Fruit fly (Drosophila melanogaster) whole organism, larva: ENCODE measurements around the gene CG11837.

ENCODE experiments used
- noc ChIP-seq: fragments of 200-800 bp; sonication (Bioruptor generic); optimal IDR thresholded peaks from 3 replicates; lab custom pipeline; 2019; ENCODE audit warnings: missing biosample characterization, mild to moderate bottlenecking, missing genetic modification characterization, moderate library complexity

The CG11837 gene

DNA sequence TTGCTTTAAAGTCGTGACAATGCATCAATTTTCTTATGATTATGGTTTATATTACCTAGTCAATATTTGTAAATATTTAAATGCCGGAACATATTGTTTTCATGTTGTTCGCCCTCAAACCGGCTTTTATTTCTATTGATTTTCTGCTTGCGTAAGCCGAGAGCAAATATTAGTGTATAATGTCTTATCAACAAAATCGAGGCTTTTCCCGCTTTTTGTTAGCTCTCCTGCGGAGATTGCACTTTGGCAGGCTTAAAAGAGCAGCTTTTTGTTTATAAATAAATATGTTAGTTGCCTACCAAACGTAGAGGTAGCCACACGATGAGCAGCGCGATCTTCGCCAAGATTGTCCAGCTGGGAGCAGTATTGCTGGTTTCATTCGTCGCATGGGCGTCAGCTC, 3.1 kb downstream of the CG11837 start, which contains the start of gene CG11842:
Gene CG11842 (plus strand): TSS at position 301 of the 400 bp plus-strand sequence.
- no peak for TF ChIP-seq noc

DNA sequence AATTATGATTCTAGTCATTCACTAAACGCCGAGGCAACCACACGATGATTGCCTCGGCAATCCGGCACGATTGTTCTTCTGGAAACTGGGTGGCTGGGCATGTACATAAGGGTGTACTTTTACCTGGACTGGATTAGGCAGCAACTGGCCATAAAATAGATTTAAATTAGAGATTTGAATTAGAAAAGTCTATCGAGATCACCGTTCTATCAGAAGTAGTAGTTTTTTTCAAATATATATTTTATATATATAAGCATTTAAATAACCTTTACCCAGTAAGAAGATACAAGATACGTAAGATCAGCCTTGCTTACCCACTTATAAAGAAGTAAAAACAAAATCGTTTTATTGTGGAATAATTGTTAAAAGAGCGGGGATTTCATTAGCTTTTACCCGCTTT, 4.8 kb downstream of the CG11837 start, which contains the start of gene CG11843:
Gene CG11843 (plus strand): TSS at position 301 of the 400 bp plus-strand sequence.
- no peak for TF ChIP-seq noc

DNA sequence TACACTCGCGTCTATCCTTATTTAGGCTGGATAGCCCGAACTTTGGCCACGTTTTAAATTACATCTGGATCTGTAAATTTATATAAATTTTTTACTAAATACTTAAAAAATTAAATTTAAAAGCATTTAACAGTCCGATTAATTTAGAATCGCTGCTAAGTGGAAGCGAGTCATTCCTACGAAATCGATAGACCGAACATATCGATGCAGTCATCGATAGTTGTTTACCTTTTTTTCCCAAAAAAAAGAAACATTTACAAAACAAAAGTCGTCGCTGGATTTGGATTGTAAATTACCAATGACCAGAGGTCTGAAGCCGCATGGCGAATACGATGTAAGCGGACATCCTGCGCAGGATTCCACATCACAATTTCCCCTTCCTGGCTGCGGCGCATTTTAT, 6.4 kb downstream of the CG11837 start, which contains the start of gene Sirt7:
Gene Sirt7 (plus strand): TSS at position 218 of the 400 bp plus-strand sequence.
- TF ChIP-seq noc = no peak

DNA sequence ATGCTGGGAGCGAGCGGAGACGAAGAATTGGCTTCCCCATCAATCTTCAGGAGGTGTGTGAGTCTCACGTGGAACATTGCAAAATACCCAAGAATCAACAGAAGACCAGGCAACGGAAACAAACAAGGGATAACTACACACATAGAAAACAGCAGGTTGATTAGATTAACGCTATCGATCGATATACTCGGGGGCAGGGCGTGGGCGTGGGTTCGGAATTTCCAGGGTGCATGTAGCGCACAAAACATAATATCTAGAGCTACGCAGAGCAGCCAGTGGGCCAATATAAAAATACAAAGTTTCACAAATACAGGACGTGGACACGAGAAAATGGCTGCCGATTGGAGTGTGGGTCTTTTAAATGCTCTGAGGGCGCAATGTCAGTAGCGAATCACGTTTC, 10.1 kb downstream of the CG11837 start:
- TF ChIP-seq noc = no peak

DNA sequence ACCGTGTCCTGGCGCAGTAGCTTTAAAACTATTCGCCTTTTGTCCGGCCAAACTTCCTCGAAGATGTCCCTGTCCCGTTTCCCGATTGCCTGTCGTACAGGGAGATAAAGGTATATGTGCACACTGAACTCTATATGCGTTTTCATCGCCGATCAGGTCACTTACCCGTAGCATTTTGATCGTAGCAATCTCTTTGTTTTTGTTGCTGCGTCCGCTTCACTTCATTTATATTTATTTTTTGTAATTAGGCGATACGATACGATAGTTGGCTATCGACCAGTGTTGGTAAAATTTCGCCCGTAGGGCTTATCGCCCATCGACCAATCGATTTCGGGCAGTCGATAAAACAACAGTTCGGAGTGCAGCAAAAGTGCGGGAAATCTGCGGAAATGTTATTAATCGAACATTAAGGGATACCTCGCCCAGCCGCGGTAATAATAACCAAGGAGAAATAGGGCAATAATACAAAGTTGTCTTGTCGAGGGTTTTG, 13.5 kb downstream of the CG11837 start, which contains the start of the genes Cul5 and Bicra:
Gene Cul5 (minus strand): TSS at position 259 of the 490 bp plus-strand sequence.
Gene Bicra (plus strand): TSS at position 324 of the 490 bp plus-strand sequence.
- TF ChIP-seq noc = no peak

DNA sequence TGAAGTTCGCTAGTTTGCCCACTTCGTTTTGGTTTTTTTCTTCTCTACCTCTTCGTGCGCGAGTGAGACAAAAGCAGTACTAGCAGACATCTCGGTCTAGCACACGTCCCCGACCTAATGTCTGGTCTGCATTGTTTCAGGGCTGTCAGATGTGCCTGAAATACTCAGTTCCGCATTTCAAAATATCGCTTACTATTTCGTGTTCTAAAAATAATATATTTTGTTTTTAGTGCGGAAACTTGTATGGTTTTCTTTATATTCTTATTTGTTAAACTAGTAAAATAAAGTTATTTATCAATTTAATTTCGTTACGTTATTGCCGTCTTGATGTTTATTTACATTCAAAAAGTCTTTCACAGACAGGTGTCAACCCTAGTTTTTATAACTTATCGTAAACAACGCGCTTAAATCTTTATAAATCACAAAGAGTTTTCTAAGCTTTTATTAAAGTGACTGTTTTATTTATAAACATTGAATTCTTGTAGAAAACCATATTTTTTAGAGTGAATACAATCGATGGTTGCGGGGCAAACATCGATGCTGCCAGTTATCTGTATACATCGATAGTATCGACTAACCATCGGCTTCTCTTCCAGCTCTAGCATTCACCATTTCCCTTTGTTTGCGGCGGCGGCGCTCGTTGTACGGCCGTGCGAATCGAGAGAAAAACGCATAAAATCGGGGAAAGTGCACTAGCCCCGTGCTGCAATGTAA, 14.1 kb downstream of the CG11837 start:
- TF ChIP-seq noc = peak; percentile 85

DNA sequence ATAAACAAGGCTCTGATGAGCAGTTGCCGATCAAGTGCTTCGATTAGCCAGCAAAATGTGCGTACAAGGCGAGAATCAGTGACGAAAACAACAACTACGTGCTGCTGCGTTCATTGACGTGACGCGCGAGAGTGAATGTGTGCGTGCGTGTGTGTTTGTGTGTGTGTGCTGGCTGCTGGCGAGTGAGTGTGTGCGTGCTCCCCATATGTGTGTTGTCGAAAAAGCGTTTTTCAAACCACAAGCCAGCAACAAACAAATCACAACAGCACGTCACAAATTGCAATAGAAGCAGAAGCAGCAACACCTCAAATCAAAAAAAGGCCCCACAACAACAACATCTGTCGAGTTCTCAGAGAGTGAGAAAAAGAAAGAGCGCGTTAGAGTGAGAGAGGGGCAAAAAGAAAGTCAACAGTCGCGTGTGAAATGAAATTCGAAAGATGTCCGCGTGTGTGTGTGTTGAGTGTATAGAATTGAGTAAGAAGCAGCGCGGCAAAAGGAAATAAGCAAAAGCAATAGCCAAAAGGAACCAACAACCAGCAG, 14.7 kb downstream of the CG11837 start:
- no peak for TF ChIP-seq noc

DNA sequence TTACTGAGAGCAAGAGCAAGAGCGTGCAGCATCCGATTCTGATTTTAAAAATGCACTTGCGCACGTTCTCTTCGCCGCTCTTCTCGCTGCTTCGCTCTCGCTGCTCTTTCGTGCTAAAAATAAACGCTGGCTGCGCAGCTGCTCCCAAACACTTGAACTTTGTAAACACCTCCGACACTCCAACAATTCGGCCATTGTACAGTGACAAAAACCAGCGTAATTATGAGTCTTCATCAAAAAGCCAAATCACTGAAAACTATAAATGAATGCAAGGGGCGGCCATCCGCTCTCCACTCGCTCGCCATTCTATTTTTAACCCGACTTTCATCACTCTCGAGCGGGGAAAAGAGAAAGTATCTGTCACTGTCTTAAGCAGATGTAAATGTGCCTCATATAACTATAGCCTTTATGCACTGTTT, 15.4 kb downstream of the CG11837 start:
- TF ChIP-seq noc = no peak

DNA sequence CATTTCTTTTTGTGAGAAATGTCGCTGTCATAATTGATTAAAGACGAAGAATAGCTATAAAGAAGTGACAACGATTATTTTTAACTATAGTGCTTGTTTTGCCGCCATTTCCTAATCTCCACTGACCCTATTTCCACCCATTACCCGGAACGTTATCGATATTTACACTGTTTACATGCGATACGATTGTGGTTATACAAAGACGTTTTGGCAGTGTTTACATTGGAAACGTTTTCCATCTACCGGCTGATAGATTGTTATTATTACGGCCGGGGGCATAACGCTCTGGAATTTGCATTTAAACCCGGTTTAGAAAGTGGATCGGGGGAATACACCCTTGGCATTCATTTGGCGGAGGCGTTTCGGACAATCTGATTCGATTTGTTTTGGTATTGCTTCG, 17.0 kb downstream of the CG11837 start:
- no peak for TF ChIP-seq noc

DNA sequence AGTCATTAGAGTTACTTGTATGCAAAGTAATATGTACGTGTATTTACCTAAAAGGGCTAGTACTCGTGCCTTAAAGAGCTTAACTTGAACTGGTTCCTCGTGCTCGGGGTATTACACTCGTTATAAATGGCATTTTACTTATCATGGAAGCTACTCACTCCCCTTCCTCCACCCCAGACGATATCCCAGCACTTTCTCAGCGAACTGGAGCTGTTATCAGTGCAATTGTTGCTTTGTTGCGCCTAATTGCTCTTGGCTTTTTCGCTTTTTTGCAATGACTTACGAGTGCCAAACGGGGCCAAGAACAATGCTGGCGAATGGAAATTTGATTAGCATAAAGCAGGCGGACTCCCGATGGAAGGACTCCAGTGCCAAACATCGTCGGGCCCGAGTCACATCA, 17.8 kb downstream of the CG11837 start:
- no peak for TF ChIP-seq noc

DNA sequence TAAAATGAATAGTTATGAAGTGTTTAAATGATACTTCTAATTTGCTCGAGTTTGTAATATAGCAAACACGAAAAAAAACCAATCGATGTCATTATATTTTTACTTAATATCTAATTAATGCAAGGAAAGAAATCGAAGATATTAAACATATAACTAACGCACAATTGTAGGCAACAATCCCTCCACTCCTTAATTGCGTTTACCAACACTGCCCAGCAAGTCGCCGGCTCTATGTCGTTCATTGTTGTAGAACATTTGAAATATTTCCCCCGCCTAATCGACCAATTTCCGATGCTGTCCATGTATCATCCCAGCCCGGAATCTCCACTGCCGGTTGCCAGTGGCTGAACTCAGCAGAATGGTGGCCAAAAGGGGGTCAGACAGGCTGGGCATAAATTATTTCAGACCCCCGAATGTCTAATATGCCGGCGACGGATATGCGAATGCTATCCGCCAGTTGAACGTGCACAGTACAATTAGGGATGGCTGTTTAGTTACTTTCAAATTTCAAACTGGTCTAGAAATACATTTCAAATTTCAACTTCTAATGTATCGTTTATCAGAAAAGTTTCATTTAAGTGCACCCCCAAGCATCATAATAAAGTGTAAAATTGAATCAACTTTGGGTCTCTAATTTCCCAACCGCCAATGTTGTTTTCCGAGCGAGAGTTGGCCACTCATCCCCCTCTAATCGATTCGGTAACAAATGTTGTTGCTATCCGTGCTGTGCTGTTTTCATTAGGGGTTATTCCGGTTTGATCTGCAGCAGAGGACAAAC, 19.3 kb downstream of the CG11837 start:
- TF ChIP-seq noc = peak; percentile 29

DNA sequence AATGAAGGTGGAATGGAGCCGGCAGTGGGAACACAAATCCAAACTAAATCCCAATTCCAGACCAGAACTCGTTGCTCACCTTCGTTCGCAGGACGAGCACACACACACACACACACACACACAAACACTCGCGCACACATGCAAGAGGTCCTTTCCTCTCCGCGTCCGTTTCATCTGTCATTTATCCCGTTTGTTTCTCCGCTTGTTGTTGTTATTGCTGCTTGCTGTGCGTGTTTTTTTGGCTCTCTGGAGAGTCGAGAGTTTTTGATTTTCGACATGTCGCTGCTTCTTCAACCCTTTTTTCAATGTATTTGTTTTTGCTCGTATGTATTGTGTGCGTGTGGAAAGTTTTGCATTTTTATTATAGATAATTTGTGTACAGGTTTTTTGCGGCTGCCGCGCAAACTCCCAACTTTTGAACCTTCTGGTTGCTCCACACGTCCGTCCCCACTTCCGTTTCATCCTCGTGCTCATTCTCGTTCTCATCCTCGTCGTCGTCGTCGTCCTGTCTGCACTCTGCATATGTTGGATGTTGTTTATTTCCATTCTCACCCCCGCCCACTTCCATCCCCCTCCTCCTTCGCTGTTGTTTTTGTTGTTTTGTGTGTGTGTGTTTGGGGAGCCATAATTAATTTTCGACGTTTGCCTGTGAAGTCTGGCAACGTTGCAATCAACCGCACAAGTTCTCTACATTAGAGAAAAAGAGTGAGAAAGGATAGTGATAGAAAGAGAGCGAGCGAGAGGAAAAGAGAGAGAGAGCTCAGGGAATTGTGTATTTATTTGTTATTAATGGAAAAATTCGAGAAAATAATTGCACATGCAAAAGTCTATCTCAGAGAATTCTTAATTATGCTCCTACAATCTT, 20.1 kb downstream of the CG11837 start:
- no peak for TF ChIP-seq noc

DNA sequence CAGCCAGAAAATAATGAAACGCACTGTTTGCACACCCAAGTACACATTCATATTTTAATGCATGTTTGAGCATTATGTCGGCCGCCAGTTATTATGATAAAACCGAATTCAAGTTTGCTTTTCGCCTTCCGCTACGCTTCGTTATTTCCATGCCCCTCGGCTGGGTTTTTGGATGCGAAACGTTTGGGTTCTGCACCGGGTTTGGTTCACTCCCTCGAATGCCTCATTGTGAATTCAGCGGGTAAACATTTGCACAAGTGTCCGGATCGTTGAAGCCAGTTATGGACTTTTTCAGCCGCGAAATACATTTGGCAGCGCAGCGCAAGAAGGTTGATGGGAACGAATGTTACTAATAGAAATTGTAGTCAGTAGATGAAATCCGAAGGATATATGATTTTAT, 21.8 kb downstream of the CG11837 start:
- no peak for TF ChIP-seq noc

DNA sequence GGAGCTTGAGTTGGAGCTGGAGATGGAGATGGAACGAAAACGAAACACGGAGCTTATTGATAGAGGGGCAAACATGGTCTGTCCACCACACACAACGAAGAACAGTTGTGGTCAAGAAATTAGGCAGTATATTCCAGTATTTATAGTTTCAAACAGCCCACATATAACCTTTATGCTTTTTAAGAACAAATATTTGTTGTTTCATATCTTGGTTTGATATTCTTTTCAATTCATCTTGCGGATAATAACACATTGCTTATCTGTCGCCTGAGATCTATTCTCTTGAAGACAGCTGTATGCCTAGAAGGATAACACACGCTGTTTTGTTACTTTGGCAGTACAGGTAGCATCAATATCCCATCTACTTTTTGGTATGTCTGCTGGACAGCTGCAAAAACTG, 23.5 kb downstream of the CG11837 start:
- TF ChIP-seq noc = no peak

DNA sequence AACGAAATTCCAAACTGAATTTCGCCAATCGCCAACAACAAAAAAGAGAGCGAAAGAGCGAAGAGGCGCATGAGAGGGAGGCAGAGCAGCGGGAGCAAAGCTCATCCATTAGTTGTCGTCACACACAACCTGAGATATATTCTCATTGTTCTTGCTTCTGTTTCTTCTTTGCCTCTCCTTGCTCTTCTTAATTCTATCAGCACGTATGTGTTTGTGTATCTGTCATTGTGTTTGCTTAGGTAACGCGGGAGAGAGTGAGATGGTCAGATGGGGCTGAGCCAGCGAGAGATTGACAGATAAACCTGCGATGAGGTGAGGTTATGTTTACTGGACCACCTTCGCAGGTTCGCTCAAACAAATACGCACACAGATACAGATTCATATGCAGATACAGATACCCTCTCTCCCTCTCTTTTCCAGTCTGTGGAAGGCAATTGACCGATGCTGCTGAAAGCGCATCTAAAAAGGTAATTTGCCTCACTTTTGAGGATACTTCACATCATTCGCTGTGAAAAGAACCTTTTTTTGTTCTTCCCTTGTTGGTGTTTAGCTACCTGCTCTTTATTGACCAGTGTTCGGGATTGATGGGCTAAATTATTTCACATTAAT, 24.8 kb downstream of the CG11837 start:
- peak; percentile 16 for TF ChIP-seq noc
